Fruit fly (Drosophila melanogaster) whole organism, embryonic: Measurements from ENCODE around the gene par-6.

Source experiments
- Aef1 ChIP-seq: fragments of 200-800 bp; sonication (Bioruptor generic); IDR thresholded peaks from 3 replicates; pipeline ENCODE4 v1.3.6; 2022; ENCODE audit warnings: missing biosample characterization, missing genetic modification characterization
- CG10274 ChIP-seq: fragments of 200-800 bp; sonication (Bioruptor generic); optimal IDR thresholded peaks from 3 replicates; lab custom pipeline; 2017; ENCODE audit warnings: missing biosample characterization, mild to moderate bottlenecking, missing genetic modification characterization
- CG12104 ChIP-seq: fragments of 200-800 bp; sonication (Bioruptor generic); optimal IDR thresholded peaks from 3 replicates; lab custom pipeline; 2016; ENCODE audit warnings: missing biosample characterization, missing genetic modification characterization
- CG12659 ChIP-seq: fragments of 200-800 bp; sonication (Bioruptor generic); optimal IDR thresholded peaks from 3 replicates; lab custom pipeline; 2017; ENCODE audit warnings: mild to moderate bottlenecking, missing biosample characterization, missing genetic modification reagents, missing genetic modification characterization
- CG15073 ChIP-seq: fragments of 200-800 bp; sonication (Bioruptor generic); optimal IDR thresholded peaks from 2 replicates; lab custom pipeline; 2016; ENCODE audit warnings: missing biosample characterization, missing genetic modification characterization
- CG15601 ChIP-seq: fragments of 200-800 bp; sonication (Bioruptor generic); optimal IDR thresholded peaks from 3 replicates; lab custom pipeline; 2019; ENCODE audit warnings: missing biosample characterization, mild to moderate bottlenecking, missing genetic modification characterization, moderate library complexity
- CG1647 ChIP-seq: fragments of 200-800 bp; sonication (Bioruptor generic); optimal IDR thresholded peaks from 3 replicates; lab custom pipeline; 2016; ENCODE audit warnings: missing biosample characterization, missing genetic modification characterization
- CG16813 ChIP-seq: fragments of 200-800 bp; sonication (Bioruptor generic); IDR thresholded peaks from 3 replicates; pipeline ENCODE4 v1.3.6; 2022; ENCODE audit warnings: missing biosample characterization, missing genetic modification characterization; ENCODE audit not compliant: partially characterized antibody
- CG17359 ChIP-seq: fragments of 200-800 bp; sonication (Bioruptor generic); optimal IDR thresholded peaks from 3 replicates; lab custom pipeline; 2018; ENCODE audit warnings: missing biosample characterization, mild to moderate bottlenecking, missing genetic modification characterization, moderate library complexity
- CG17612 ChIP-seq: fragments of 200-800 bp; sonication (Bioruptor generic); IDR thresholded peaks from 2 replicates; pipeline ENCODE4 v1.3.6; 2022; ENCODE audit warnings: missing biosample characterization, missing genetic modification characterization
- CG17802 ChIP-seq: fragments of 200-800 bp; sonication (Bioruptor generic); optimal IDR thresholded peaks from 2 replicates; lab custom pipeline; 2018; ENCODE audit warnings: missing biosample characterization, mild to moderate bottlenecking, missing genetic modification characterization, moderate library complexity
- CG17912 ChIP-seq: fragments of 200-800 bp; sonication (Bioruptor generic); optimal IDR thresholded peaks from 2 replicates; lab custom pipeline; 2018; ENCODE audit warnings: missing biosample characterization, mild to moderate bottlenecking, missing genetic modification characterization
- CG1792 ChIP-seq: fragments of 200-800 bp; sonication (Bioruptor generic); optimal IDR thresholded peaks from 2 replicates; lab custom pipeline; 2016; ENCODE audit warnings: missing biosample characterization, missing genetic modification characterization
- CG1832 ChIP-seq: fragments of 200-800 bp; sonication (Bioruptor generic); optimal IDR thresholded peaks from 2 replicates; lab custom pipeline; 2017; ENCODE audit warnings: missing biosample characterization, mild to moderate bottlenecking, missing genetic modification characterization, inconsistent platforms
- CG32772 ChIP-seq: fragments of 200-800 bp; sonication (Bioruptor generic); IDR thresholded peaks from 2 replicates; pipeline ENCODE4 v1.3.6; 2022; ENCODE audit warnings: missing biosample characterization, missing genetic modification characterization
- CG33557 ChIP-seq: fragments of 200-800 bp; sonication (Bioruptor generic); optimal IDR thresholded peaks from 2 replicates; lab custom pipeline; 2019; ENCODE audit warnings: missing biosample characterization, mild to moderate bottlenecking, missing genetic modification characterization, moderate library complexity
- CG3838 ChIP-seq: fragments of 200-800 bp; sonication (Bioruptor generic); optimal IDR thresholded peaks from 3 replicates; lab custom pipeline; 2016; ENCODE audit warnings: missing biosample characterization, missing genetic modification characterization
- CG7786 ChIP-seq: fragments of 200-800 bp; sonication (Bioruptor generic); optimal IDR thresholded peaks from 2 replicates; lab custom pipeline; 2016; ENCODE audit warnings: missing biosample characterization, missing genetic modification characterization
- CG8924 ChIP-seq: fragments of 200-800 bp; optimal IDR thresholded peaks from 3 replicates; lab custom pipeline; 2019; ENCODE audit warnings: missing biosample characterization, mild to moderate bottlenecking, missing genetic modification characterization, moderate library complexity
- CG9215 ChIP-seq: fragments of 200-800 bp; sonication (Bioruptor generic); IDR thresholded peaks from 2 replicates; pipeline ENCODE4 v1.3.6; 2022; ENCODE audit warnings: missing biosample characterization, missing genetic modification characterization
- CG9932 ChIP-seq: fragments of 200-800 bp; sonication (Bioruptor generic); IDR thresholded peaks from 2 replicates; pipeline ENCODE4 v1.3.6; 2022; ENCODE audit warnings: missing biosample characterization, missing genetic modification characterization
- Drgx ChIP-seq: fragments of 200-800 bp; sonication (Bioruptor generic); IDR thresholded peaks from 2 replicates; pipeline ENCODE4 v1.3.6; 2022; ENCODE audit warnings: missing biosample characterization, missing genetic modification characterization
- Fer1 ChIP-seq: fragments of 200-800 bp; sonication (Bioruptor generic); optimal IDR thresholded peaks from 2 replicates; lab custom pipeline; 2017; ENCODE audit warnings: missing biosample characterization, mild to moderate bottlenecking, missing genetic modification characterization
- HHEX ChIP-seq: fragments of 200-800 bp; sonication (Bioruptor generic); optimal IDR thresholded peaks from 3 replicates; lab custom pipeline; 2017; ENCODE audit warnings: missing biosample characterization, mild to moderate bottlenecking, missing genetic modification characterization, missing genetic modification reagents
- Jarid2 ChIP-seq: fragments of 200-800 bp; sonication (Bioruptor generic); optimal IDR thresholded peaks from 3 replicates; lab custom pipeline; 2017; ENCODE audit warnings: mild to moderate bottlenecking, missing biosample characterization, missing genetic modification reagents, missing genetic modification characterization
- MTF-1 ChIP-seq: fragments of 200-800 bp; sonication (Bioruptor generic); optimal IDR thresholded peaks from 2 replicates; lab custom pipeline; 2018; ENCODE audit warnings: missing biosample characterization, mild to moderate bottlenecking, missing genetic modification characterization, borderline replicate concordance
- NC2β ChIP-seq: fragments of 200-800 bp; sonication (Bioruptor generic); optimal IDR thresholded peaks from 2 replicates; lab custom pipeline; 2016; ENCODE audit warnings: missing biosample characterization, missing genetic modification characterization
- Neu2 ChIP-seq: fragments of 200-800 bp; sonication (Bioruptor generic); optimal IDR thresholded peaks from 3 replicates; lab custom pipeline; 2016; ENCODE audit warnings: missing biosample characterization, missing genetic modification characterization, borderline replicate concordance
- Oaz ChIP-seq: fragments of 200-800 bp; sonication (Bioruptor generic); IDR thresholded peaks from 2 replicates; pipeline ENCODE4 v1.3.6; 2022; ENCODE audit warnings: missing biosample characterization, missing genetic modification characterization
- Sox100B ChIP-seq: fragments of 200-800 bp; sonication (Bioruptor generic); optimal IDR thresholded peaks from 3 replicates; lab custom pipeline; 2018; ENCODE audit warnings: missing biosample characterization, mild to moderate bottlenecking, missing genetic modification characterization
- Sox102F ChIP-seq: fragments of 200-800 bp; sonication (Bioruptor generic); optimal IDR thresholded peaks from 2 replicates; lab custom pipeline; 2018; ENCODE audit warnings: missing biosample characterization, mild to moderate bottlenecking, missing genetic modification characterization, moderate library complexity
- ac ChIP-seq: fragments of 200-800 bp; sonication (Bioruptor generic); optimal IDR thresholded peaks from 3 replicates; lab custom pipeline; 2017; ENCODE audit warnings: missing biosample characterization, mild to moderate bottlenecking, missing genetic modification characterization
- al ChIP-seq: fragments of 200-800 bp; sonication (Bioruptor generic); IDR thresholded peaks from 2 replicates; pipeline ENCODE4 v1.3.6; 2022; ENCODE audit warnings: missing biosample characterization, missing genetic modification characterization
- cwo ChIP-seq: fragments of 200-800 bp; sonication (Bioruptor generic); optimal IDR thresholded peaks from 3 replicates; lab custom pipeline; 2017; ENCODE audit warnings: missing biosample characterization, missing genetic modification characterization, mild to moderate bottlenecking, moderate library complexity, missing genetic modification reagents
- danr ChIP-seq: fragments of 200-800 bp; sonication (Bioruptor generic); IDR thresholded peaks from 2 replicates; pipeline ENCODE4 v1.3.6; 2022; ENCODE audit warnings: missing biosample characterization, missing genetic modification characterization
- gcm2 ChIP-seq: fragments of 200-800 bp; sonication (Bioruptor generic); optimal IDR thresholded peaks from 2 replicates; lab custom pipeline; 2016; ENCODE audit warnings: missing biosample characterization, missing genetic modification characterization
- hb ChIP-seq: fragments of 200-800 bp; sonication (Bioruptor generic); IDR thresholded peaks from 3 replicates; pipeline ENCODE4 v1.3.6; 2022; ENCODE audit warnings: missing biosample characterization, missing genetic modification characterization; ENCODE audit not compliant: partially characterized antibody
- her ChIP-seq: fragments of 200-800 bp; sonication (Bioruptor generic); optimal IDR thresholded peaks from 2 replicates; lab custom pipeline; 2016; ENCODE audit warnings: missing biosample characterization, missing genetic modification characterization
- inv ChIP-seq: fragments of 200-800 bp; sonication (Bioruptor generic); IDR thresholded peaks from 2 replicates; pipeline ENCODE4 v1.3.6; 2022; ENCODE audit warnings: missing biosample characterization, missing genetic modification characterization; ENCODE audit not compliant: partially characterized antibody
- jing ChIP-seq: fragments of 200-800 bp; sonication (Bioruptor generic); optimal IDR thresholded peaks from 2 replicates; lab custom pipeline; 2018; ENCODE audit warnings: missing biosample characterization, mild to moderate bottlenecking, missing genetic modification characterization
- lbe ChIP-seq: fragments of 200-800 bp; sonication (Bioruptor generic); optimal IDR thresholded peaks from 2 replicates; lab custom pipeline; 2016; ENCODE audit warnings: missing biosample characterization, mild to moderate bottlenecking, missing genetic modification characterization
- luna ChIP-seq: fragments of 200-800 bp; sonication (Bioruptor generic); optimal IDR thresholded peaks from 2 replicates; lab custom pipeline; 2016; ENCODE audit warnings: missing biosample characterization, missing genetic modification characterization
- nom ChIP-seq: fragments of 200-800 bp; sonication (Bioruptor generic); optimal IDR thresholded peaks from 2 replicates; lab custom pipeline; 2017; ENCODE audit warnings: missing biosample characterization, missing genetic modification characterization, mild to moderate bottlenecking, moderate library complexity, missing genetic modification reagents
- pita ChIP-seq: fragments of 200-800 bp; sonication (Bioruptor generic); optimal IDR thresholded peaks from 2 replicates; lab custom pipeline; 2017; ENCODE audit warnings: missing biosample characterization, mild to moderate bottlenecking, missing genetic modification characterization
- sens ChIP-seq: fragments of 200-800 bp; sonication (Bioruptor generic); peaks from one replicate; lab custom pipeline; 2016; ENCODE audit warnings: missing biosample characterization, missing genetic modification characterization
- sna ChIP-seq: fragments of 200-800 bp; sonication (Bioruptor generic); IDR thresholded peaks from 2 replicates; pipeline ENCODE4 v1.3.6; 2022; ENCODE audit warnings: missing biosample characterization, missing genetic modification characterization; ENCODE audit not compliant: partially characterized antibody
- so ChIP-seq: fragments of 200-800 bp; sonication (Bioruptor generic); IDR thresholded peaks from 3 replicates; pipeline ENCODE4 v1.3.6; 2022; ENCODE audit warnings: missing biosample characterization, missing genetic modification characterization
- tup ChIP-seq: fragments of 200-800 bp; sonication (Bioruptor generic); optimal IDR thresholded peaks from 2 replicates; lab custom pipeline; 2016; ENCODE audit warnings: missing biosample characterization, mild to moderate bottlenecking, missing genetic modification characterization, moderate library complexity

Gene par-6

DNA sequence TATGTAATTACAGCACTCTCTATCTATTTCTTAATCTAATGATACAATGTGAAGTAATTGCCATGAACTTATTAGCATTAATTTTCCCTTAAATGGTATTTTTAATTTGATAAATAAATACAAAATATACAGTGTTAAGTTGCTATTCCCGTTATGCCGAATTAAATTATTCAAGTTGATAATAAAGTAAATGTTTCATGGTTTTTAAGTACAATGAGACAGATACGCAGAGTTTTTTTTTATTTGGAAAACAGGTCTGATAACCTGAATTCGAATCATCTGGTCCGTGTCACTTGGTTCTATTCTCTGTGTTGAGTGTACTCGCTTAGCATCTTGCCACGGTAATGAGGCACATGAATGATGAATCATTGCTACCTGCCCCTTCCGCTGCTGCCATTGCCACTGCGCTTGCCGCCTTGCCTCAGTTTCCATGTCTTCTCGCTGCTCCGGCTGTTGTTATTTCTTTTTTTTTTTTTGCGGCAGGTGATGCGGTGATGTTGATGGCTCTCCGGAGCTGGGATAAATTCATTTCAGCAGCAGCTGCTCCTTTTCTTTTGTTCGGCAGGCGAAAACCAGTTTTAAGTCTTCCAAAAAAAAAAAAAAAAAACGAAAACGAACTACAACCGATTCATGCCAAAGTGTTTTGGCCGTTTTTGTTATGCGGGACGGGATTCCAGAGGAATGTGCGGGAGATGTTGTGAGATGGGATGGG, 42.7 kb downstream of the par-6 start (continued):
- TF ChIP-seq NC2β (no peak), sens (GFP tag; lab: Kevin White, UChicago) (peak; percentile 23), CG1832 (no peak), gcm2 (no peak), ac (GFP tag; lab: Kevin White, UChicago) (peak; percentile 82), nom (GFP tag; lab: Kevin White, UChicago) (peak; percentile 38), HHEX (GFP tag; lab: Kevin White, UChicago) (no peak), CG33557 (GFP tag; lab: Kevin White, UChicago) (no peak)

DNA sequence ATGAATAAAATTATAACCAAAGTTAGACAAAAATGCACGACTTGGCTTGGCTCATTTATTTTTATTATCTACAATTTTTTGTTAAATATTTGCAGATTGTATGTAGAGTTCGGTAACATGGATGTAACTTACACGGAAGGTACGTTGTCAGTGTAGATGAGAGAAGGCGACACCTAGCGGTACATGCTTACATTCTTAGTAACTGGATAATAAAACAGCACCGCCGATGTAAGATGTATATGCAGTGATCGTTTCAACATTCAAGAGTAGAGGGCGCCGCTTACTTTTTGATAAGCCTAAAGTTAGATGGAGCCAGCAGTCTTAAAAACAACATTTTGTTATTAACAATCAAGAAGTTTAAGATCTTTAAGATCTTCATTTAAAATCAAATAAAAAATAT, 48.5 kb downstream of the par-6 start:
- TF ChIP-seq CG3838 (GFP tag; lab: Kevin White, UChicago), result no peak
- TF ChIP-seq Aef1, result peak; percentile 15; the same call in 1 of the 3 replicates
- TF ChIP-seq so (GFP tag; lab: Robert Waterston, UW), result no peak
- no peak for TF ChIP-seq CG10274 (GFP tag; lab: Kevin White, UChicago)
- 0 out of 2 replicates have a peak, but pooled peaks have one; percentile 14 for TF ChIP-seq al
- peak; percentile 13 for TF ChIP-seq CG12659 (GFP tag; lab: Kevin White, UChicago)
- TF ChIP-seq Sox100B (GFP tag; lab: Kevin White, UChicago), result no peak
- TF ChIP-seq CG15073 (GFP tag; lab: Kevin White, UChicago), result no peak
- peak; percentile 75 for TF ChIP-seq CG9932
- TF ChIP-seq CG1792 (GFP tag; lab: Kevin White, UChicago), result peak; percentile 18
- no peak for TF ChIP-seq jing
- TF ChIP-seq CG32772 (GFP tag; lab: Robert Waterston, UW), result peak; percentile 41
- TF ChIP-seq luna (GFP tag; lab: Kevin White, UChicago), result no peak
- TF ChIP-seq pita, result peak; percentile 75
- no peak for TF ChIP-seq danr (GFP tag; lab: Robert Waterston, UW)
- peak; percentile 19 for TF ChIP-seq Jarid2 (GFP tag; lab: Kevin White, UChicago)
- peak; percentile 9 for TF ChIP-seq CG1647 (GFP tag; lab: Kevin White, UChicago)
- no peak for TF ChIP-seq CG17612
- peak; percentile 56 for TF ChIP-seq CG17359 (tag; lab: Kevin White, UChicago)
- TF ChIP-seq sens (GFP tag; lab: Kevin White, UChicago), result peak; percentile 3
- TF ChIP-seq CG8924 (tag; lab: Kevin White, UChicago), result no peak
- no peak for TF ChIP-seq Fer1 (GFP tag; lab: Kevin White, UChicago)
- peak; percentile 24; the same call in 1 of the 2 replicates for TF ChIP-seq CG9215 (GFP tag; lab: Robert Waterston, UW)
- 0 out of 2 replicates have a peak, but pooled peaks have one; percentile 22 for TF ChIP-seq inv (GFP tag; lab: Robert Waterston, UW)
- peak; percentile 43 for TF ChIP-seq her
- TF ChIP-seq Oaz (GFP tag; lab: Robert Waterston, UW), result no peak
- no peak for TF ChIP-seq MTF-1 (GFP tag; lab: Kevin White, UChicago)
- TF ChIP-seq CG15601 (tag; lab: Kevin White, UChicago), result no peak
- TF ChIP-seq Sox102F, result peak; percentile 53
- TF ChIP-seq CG16813 (GFP tag; lab: Robert Waterston, UW), result peak; percentile 52
- TF ChIP-seq CG12104 (GFP tag; lab: Kevin White, UChicago), result no peak
- TF ChIP-seq Drgx (GFP tag; lab: Robert Waterston, UW), result no peak
- TF ChIP-seq tup (GFP tag; lab: Kevin White, UChicago), result no peak
- peak; percentile 15 for TF ChIP-seq CG17912 (GFP tag; lab: Kevin White, UChicago)
- no peak for TF ChIP-seq cwo (GFP tag; lab: Kevin White, UChicago)
- no peak for TF ChIP-seq hb
- peak; percentile 45 for TF ChIP-seq CG7786 (GFP tag; lab: Kevin White, UChicago)
- no peak for TF ChIP-seq sna (GFP tag; lab: Robert Waterston, UW)
- TF ChIP-seq Neu2 (GFP tag; lab: Kevin White, UChicago), result no peak
- no peak for TF ChIP-seq CG17802 (tag; lab: Kevin White, UChicago)
- no peak for TF ChIP-seq lbe (GFP tag; lab: Kevin White, UChicago)
